Worm (Caenorhabditis elegans) whole organism, midembryonic: ENCODE data around the gene Y69H2.1.

Experiments used
- T22C8.4 ChIP-seq: fragments of 200-800 bp; sonication (Bioruptor generic); IDR thresholded peaks from 2 replicates; pipeline ENCODE4 v1.3.6; 2022; ENCODE audit warnings: missing genetic modification characterization, missing compliant biosample characterization
- cog-1 ChIP-seq: sonication (generic microtip); optimal IDR thresholded peaks from 2 replicates; lab custom pipeline; 2016; ENCODE audit warnings: missing genetic modification characterization, missing compliant biosample characterization
- flt-1 ChIP-seq: fragments of 200-800 bp; sonication (Bioruptor generic); IDR thresholded peaks from 2 replicates; pipeline ENCODE4 v1.3.6; 2022; ENCODE audit warnings: missing genetic modification characterization, missing compliant biosample characterization
- klf-2 ChIP-seq: fragments of 200-800 bp; sonication (Bioruptor generic); conservative IDR thresholded peaks from 2 replicates; pipeline ENCODE4 v1.3.6; 2022; ENCODE audit warnings: missing genetic modification reagents, missing genetic modification characterization, missing compliant biosample characterization
- med-1 ChIP-seq: sonication (generic microtip); optimal IDR thresholded peaks from 2 replicates; lab custom pipeline; 2017; ENCODE audit warnings: missing genetic modification characterization, mild to moderate bottlenecking, missing compliant biosample characterization, antibody characterized with exemption, missing genetic modification reagents; ENCODE audit not compliant: insufficient read depth
- ref-1 ChIP-seq: fragments of 200-800 bp; sonication (Bioruptor generic); conservative IDR thresholded peaks from 2 replicates; pipeline ENCODE4 v1.3.6; 2022; ENCODE audit warnings: missing genetic modification reagents, missing genetic modification characterization, missing compliant biosample characterization
- tab-1 ChIP-seq: fragments of 200-800 bp; sonication (Bioruptor generic); IDR thresholded peaks from 2 replicates; pipeline ENCODE4 v1.3.6; 2022; ENCODE audit warnings: missing genetic modification characterization, missing compliant biosample characterization
- ztf-23 ChIP-seq: fragments of 200-800 bp; sonication (Bioruptor generic); IDR thresholded peaks from 2 replicates; pipeline ENCODE4 v1.3.6; 2022; ENCODE audit warnings: missing genetic modification reagents, missing genetic modification characterization, missing compliant biosample characterization
- ztf-29 ChIP-seq: fragments of 200-800 bp; sonication (Bioruptor generic); IDR thresholded peaks from 2 replicates; pipeline ENCODE4 v1.3.6; 2022; ENCODE audit warnings: missing genetic modification reagents, missing genetic modification characterization, missing compliant biosample characterization

The Y69H2.1 gene

DNA sequence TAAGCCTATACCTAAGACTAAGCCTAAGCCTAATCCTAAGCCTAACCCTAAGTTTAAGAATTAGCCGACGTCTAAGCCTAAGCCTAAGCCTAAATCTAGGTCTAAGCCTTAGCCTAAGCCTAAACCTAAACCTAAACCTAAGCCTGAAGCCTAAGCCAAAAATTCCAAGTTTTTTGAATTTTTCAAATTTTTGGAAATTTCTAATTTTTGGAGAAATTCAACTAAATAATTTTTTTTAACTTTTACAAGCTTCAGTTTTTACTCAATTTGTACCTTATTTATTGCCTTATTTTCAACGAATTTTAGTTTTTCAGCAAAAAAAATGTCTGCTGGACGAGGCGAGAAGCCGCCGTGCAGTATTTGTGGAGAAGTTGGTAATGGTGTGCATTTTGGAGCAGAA, 6.1 kb downstream of the Y69H2.1 start, which contains the start of gene nhr-70:
TSS of gene nhr-70 (plus strand) at position 301 of the 400 bp plus-strand sequence.
- TF ChIP-seq ztf-29 (GFP tag; lab: Robert Waterston, UW) (no peak), ref-1 (GFP tag; lab: Robert Waterston, UW) (no peak), med-1 (GFP tag; lab: Kevin White, UChicago) (no peak), T22C8.4 (GFP tag; lab: Robert Waterston, UW) (no peak), cog-1 (tag; lab: Kevin White, UChicago) (no peak), ztf-23 (GFP tag; lab: Robert Waterston, UW) (no peak), klf-2 (GFP tag; lab: Robert Waterston, UW) (no peak), flt-1 (GFP tag; lab: Robert Waterston, UW) (no peak), tab-1 (GFP tag; lab: Robert Waterston, UW) (no peak)

DNA sequence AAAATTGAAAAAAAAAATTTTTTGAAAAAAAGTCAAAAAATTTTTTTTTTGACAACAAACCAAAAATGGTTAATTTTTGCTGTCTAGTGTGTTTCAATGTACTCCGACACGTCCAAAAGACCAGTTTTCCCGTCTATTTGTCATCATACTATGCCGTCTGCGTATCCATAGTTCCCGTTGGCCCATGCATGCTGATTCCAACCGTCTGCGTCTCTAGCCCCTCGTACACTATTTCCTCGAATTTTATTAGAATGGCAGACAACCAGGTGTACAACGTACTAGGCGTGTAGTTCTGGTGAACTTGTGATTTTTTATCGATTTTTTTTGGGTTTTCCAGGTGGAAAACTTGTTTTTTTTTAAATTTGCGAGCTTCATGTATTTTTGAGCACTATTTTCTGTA, 7.9 kb downstream of the Y69H2.1 start:
- TF ChIP-seq flt-1 (GFP tag; lab: Robert Waterston, UW) (no peak), ref-1 (GFP tag; lab: Robert Waterston, UW) (no peak), med-1 (GFP tag; lab: Kevin White, UChicago) (no peak), T22C8.4 (GFP tag; lab: Robert Waterston, UW) (peak; percentile 60), ztf-29 (GFP tag; lab: Robert Waterston, UW) (no peak), cog-1 (tag; lab: Kevin White, UChicago) (peak; percentile 14), tab-1 (GFP tag; lab: Robert Waterston, UW) (no peak), klf-2 (GFP tag; lab: Robert Waterston, UW) (no peak), ztf-23 (GFP tag; lab: Robert Waterston, UW) (no peak)

DNA sequence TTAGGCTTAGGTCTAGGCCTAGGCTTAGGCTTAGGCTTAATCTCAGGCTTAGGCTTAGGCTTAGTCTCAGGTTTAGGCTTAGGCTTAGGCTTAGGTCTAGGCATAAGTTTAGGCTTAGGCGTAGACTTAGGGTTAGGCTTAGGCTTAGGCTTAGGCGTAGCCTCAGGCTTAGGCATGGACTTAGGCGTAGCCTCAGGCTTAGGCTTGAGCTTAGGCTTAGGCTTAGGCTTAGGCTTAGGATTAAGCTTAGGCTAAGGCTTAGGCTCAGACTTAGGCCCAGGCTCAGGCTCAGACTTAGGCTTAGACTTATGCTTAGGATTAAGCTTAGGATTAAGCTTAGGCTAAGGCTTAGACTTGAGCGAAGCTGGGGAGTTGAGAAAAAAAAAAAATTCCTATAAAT, 9.2 kb downstream of the Y69H2.1 start:
- TF ChIP-seq med-1 (GFP tag; lab: Kevin White, UChicago) (no peak), tab-1 (GFP tag; lab: Robert Waterston, UW) (no peak), T22C8.4 (GFP tag; lab: Robert Waterston, UW) (no peak), klf-2 (GFP tag; lab: Robert Waterston, UW) (no peak), ztf-29 (GFP tag; lab: Robert Waterston, UW) (0 out of 2 replicates have a peak, but pooled peaks have one; percentile 58), flt-1 (GFP tag; lab: Robert Waterston, UW) (no peak)

DNA sequence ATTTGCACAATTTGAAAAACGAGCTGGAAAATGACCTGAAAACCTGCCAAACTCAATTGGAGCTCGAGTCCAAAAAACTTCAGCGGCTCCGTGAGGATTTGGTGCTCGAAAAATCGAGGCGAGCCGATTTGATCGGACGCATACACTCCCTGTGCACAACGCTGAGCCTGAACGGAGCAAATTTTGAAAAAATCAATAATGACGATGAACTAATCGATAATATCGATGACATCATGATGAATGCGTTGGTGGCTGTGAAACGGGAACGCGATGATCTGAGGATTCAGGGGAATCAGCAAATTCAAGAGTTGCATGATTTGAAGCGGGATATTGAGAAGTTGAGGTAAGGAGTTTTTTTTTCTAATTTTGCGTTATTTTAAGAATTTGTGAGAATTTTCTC, 16.9 kb downstream of the Y69H2.1 start:
- TF ChIP-seq klf-2 (GFP tag; lab: Robert Waterston, UW) (no peak), T22C8.4 (GFP tag; lab: Robert Waterston, UW) (peak; percentile 65), flt-1 (GFP tag; lab: Robert Waterston, UW) (no peak), med-1 (GFP tag; lab: Kevin White, UChicago) (no peak), ztf-23 (GFP tag; lab: Robert Waterston, UW) (no peak), cog-1 (tag; lab: Kevin White, UChicago) (no peak), ztf-29 (GFP tag; lab: Robert Waterston, UW) (no peak), tab-1 (GFP tag; lab: Robert Waterston, UW) (no peak)

DNA sequence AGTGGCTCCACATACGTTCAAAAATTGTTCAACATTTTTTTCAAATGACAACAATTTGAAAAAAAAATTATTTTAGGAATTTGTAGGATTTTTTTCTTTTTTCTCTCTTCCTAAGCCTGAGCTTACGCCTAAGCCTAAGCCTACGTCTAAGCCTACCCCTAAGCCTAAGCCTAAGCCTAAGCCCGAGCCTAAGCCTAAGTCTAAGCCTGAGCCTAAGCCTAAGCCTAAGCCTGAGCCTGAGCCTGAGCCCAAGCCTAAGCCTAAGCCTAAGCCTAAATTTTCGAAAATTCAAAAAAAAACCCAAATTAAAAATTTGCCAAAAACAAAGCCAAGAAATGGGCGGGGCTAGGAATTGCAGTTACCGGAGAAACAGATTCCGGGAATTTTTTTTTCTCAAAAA, 24.6 kb downstream of the Y69H2.1 start:
- peak; percentile 76 for TF ChIP-seq ztf-29 (GFP tag; lab: Robert Waterston, UW)
- no peak for TF ChIP-seq med-1 (GFP tag; lab: Kevin White, UChicago)

DNA sequence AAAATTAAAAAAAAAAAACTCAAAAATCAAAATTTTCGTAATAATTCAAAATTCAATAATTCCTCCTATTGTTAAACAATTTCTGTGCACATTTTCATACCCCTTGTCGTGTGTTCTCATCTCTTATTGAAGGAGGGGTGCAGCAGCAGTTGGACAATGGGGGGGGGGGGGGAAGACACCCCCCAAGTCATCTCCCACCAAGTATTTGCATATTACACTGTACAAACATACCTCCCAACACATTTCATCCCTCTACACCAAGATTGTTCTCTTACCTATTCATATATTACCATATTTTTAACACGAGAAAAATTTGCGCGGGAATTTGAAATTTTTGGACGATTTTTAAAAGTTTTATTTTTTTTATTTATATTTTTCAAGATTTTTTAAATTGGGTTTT, 26.1 kb downstream of the Y69H2.1 start:
- TF ChIP-seq ztf-23 (GFP tag; lab: Robert Waterston, UW) (0 out of 2 replicates have a peak, but pooled peaks have one; percentile 8), flt-1 (GFP tag; lab: Robert Waterston, UW) (0 out of 2 replicates have a peak, but pooled peaks have one; percentile 38), med-1 (GFP tag; lab: Kevin White, UChicago) (no peak), cog-1 (tag; lab: Kevin White, UChicago) (peak; percentile 2)

DNA sequence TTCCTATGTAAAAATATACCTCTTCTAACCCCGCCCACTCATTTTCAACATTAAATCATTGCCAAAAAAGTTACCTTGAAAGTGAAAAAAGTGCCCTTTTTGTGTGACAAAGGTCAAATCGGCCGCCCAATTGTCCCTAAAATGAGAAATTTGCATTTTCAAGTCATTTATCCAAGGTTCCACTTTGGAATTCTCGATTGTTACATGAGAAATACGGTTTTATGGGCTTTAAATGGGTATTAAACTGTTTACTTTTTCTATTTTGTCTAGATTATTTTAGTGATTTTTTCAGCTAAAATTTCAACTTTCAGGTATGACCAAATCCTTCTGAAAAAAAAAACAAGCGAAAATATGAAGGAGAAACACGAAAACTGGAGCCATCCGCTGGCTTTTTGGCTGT, 29.9 kb downstream of the Y69H2.1 start, which contains the start of gene grdn-1:
TSS of gene grdn-1 (plus strand) at position 301 of the 400 bp plus-strand sequence.
- no peak for TF ChIP-seq cog-1 (tag; lab: Kevin White, UChicago)
- TF ChIP-seq tab-1 (GFP tag; lab: Robert Waterston, UW) = no peak
- TF ChIP-seq flt-1 (GFP tag; lab: Robert Waterston, UW) = no peak
- no peak for TF ChIP-seq ztf-29 (GFP tag; lab: Robert Waterston, UW)
- no peak for TF ChIP-seq ref-1 (GFP tag; lab: Robert Waterston, UW)
- no peak for TF ChIP-seq ztf-23 (GFP tag; lab: Robert Waterston, UW)
- no peak for TF ChIP-seq T22C8.4 (GFP tag; lab: Robert Waterston, UW)
- no peak for TF ChIP-seq med-1 (GFP tag; lab: Kevin White, UChicago)
- no peak for TF ChIP-seq klf-2 (GFP tag; lab: Robert Waterston, UW)

DNA sequence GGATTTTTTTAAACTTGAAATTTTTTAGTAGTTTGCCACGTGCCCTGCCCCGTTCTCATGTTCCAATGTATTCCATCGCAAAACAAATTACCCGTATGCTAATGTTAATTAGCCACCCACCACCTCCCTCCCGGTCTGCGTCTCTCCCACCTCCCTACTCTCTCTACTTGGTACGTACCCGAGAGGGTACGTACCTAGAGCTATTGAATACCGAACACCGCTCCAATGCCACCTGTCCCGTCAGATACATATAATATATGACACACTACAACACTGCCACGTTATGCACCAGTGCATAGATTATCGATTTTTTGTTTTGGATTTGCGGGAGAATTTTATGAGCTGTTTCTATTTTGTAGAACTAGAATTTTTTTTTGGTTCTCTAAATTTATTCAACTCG, 32.8 kb downstream of the Y69H2.1 start:
- TF ChIP-seq cog-1 (tag; lab: Kevin White, UChicago) (peak; percentile 71), T22C8.4 (GFP tag; lab: Robert Waterston, UW) (peak; percentile 78), ztf-29 (GFP tag; lab: Robert Waterston, UW) (no peak), klf-2 (GFP tag; lab: Robert Waterston, UW) (no peak), flt-1 (GFP tag; lab: Robert Waterston, UW) (0 out of 2 replicates have a peak, but pooled peaks have one; percentile 55), ref-1 (GFP tag; lab: Robert Waterston, UW) (no peak), med-1 (GFP tag; lab: Kevin White, UChicago) (no peak), tab-1 (GFP tag; lab: Robert Waterston, UW) (0 out of 2 replicates have a peak, but pooled peaks have one; percentile 33), ztf-23 (GFP tag; lab: Robert Waterston, UW) (no peak)

DNA sequence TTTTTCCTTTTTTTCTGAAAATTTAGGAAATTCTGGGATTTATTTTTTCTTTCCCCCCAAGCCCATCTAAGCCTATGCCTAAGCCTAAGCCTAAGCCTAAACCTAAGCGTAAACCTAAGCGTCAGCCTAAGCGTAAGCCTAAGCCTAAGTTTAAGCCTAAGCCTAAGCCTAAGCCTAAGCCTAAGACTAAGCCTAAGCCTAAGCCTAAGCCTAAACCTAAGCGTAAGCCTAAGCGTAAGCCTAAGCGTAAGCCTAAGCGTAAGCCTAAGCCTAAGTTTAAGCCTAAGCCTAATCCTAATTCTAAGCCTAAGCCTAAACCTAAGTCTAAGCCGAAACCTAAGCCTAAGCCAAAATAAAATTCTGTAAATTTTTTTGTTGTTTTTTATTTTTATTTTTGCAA, 34.4 kb downstream of the Y69H2.1 start:
- TF ChIP-seq ztf-23 (GFP tag; lab: Robert Waterston, UW) (no peak), cog-1 (tag; lab: Kevin White, UChicago) (no peak), klf-2 (GFP tag; lab: Robert Waterston, UW) (no peak), tab-1 (GFP tag; lab: Robert Waterston, UW) (no peak), ztf-29 (GFP tag; lab: Robert Waterston, UW) (peak; percentile 81), T22C8.4 (GFP tag; lab: Robert Waterston, UW) (no peak), ref-1 (GFP tag; lab: Robert Waterston, UW) (no peak), med-1 (GFP tag; lab: Kevin White, UChicago) (no peak)
